Fruit fly (Drosophila melanogaster) whole organism, embryonic: Measurements from ENCODE around the gene Mtpalpha.

Experiments
- CG10979 ChIP-seq: fragments of 200-800 bp; sonication (Bioruptor generic); optimal IDR thresholded peaks from 2 replicates; lab custom pipeline; 2018; ENCODE audit warnings: missing biosample characterization, mild to moderate bottlenecking, missing genetic modification characterization, moderate library complexity
- CG11247 ChIP-seq: fragments of 200-800 bp; sonication (Bioruptor generic); IDR thresholded peaks from 2 replicates; pipeline ENCODE4 v1.3.6; 2022; ENCODE audit warnings: missing biosample characterization, missing genetic modification characterization
- CG12071 ChIP-seq: fragments of 200-800 bp; sonication (Bioruptor generic); optimal IDR thresholded peaks from 3 replicates; lab custom pipeline; 2018; ENCODE audit warnings: missing biosample characterization, mild to moderate bottlenecking, missing genetic modification characterization
- CG13123 ChIP-seq: fragments of 200-800 bp; sonication (Bioruptor generic); optimal IDR thresholded peaks from 2 replicates; lab custom pipeline; 2016; ENCODE audit warnings: missing biosample characterization, missing genetic modification characterization
- CG14014 ChIP-seq: fragments of 200-800 bp; sonication (Bioruptor generic); IDR thresholded peaks from 2 replicates; pipeline ENCODE4 v1.3.6; 2022; ENCODE audit warnings: missing biosample characterization, missing genetic modification characterization
- CG15011 ChIP-seq: fragments of 200-800 bp; sonication (Bioruptor generic); optimal IDR thresholded peaks from 3 replicates; lab custom pipeline; 2018; ENCODE audit warnings: missing biosample characterization, mild to moderate bottlenecking, missing genetic modification characterization
- CG15269 ChIP-seq: fragments of 200-800 bp; sonication (Bioruptor generic); optimal IDR thresholded peaks from 2 replicates; lab custom pipeline; 2018; ENCODE audit warnings: missing biosample characterization, mild to moderate bottlenecking, missing genetic modification characterization, moderate library complexity
- CG15479 ChIP-seq: fragments of 200-800 bp; sonication (Bioruptor generic); optimal IDR thresholded peaks from 3 replicates; lab custom pipeline; 2019; ENCODE audit warnings: missing biosample characterization, mild to moderate bottlenecking, missing genetic modification characterization, moderate library complexity
- CG15696 ChIP-seq: fragments of 200-800 bp; sonication (Bioruptor generic); optimal IDR thresholded peaks from 2 replicates; lab custom pipeline; 2019; ENCODE audit warnings: missing biosample characterization, mild to moderate bottlenecking, missing genetic modification characterization, moderate library complexity
- CG17361 ChIP-seq: fragments of 200-800 bp; sonication (Bioruptor generic); IDR thresholded peaks from 3 replicates; pipeline ENCODE4 v1.3.6; 2022; ENCODE audit warnings: missing biosample characterization, missing genetic modification characterization
- CG1792 ChIP-seq: fragments of 200-800 bp; sonication (Bioruptor generic); optimal IDR thresholded peaks from 2 replicates; lab custom pipeline; 2016; ENCODE audit warnings: missing biosample characterization, missing genetic modification characterization
- CG2116 ChIP-seq: fragments of 200-800 bp; sonication (Bioruptor generic); optimal IDR thresholded peaks from 3 replicates; lab custom pipeline; 2018; ENCODE audit warnings: missing biosample characterization, mild to moderate bottlenecking, missing genetic modification characterization
- CG2889 ChIP-seq: fragments of 200-800 bp; sonication (Bioruptor generic); IDR thresholded peaks from 3 replicates; pipeline ENCODE4 v1.3.6; 2022; ENCODE audit warnings: missing biosample characterization, missing genetic modification characterization
- CG3065 ChIP-seq: fragments of 200-800 bp; sonication (Bioruptor generic); optimal IDR thresholded peaks from 2 replicates; lab custom pipeline; 2016; ENCODE audit warnings: missing biosample characterization, missing genetic modification characterization
- CG31441 ChIP-seq: fragments of 200-800 bp; sonication (Bioruptor generic); IDR thresholded peaks from 2 replicates; pipeline ENCODE4 v1.3.6; 2022; ENCODE audit warnings: missing biosample characterization, missing genetic modification characterization
- CG32532 ChIP-seq: fragments of 200-800 bp; sonication (Bioruptor generic); IDR thresholded peaks from 2 replicates; pipeline ENCODE4 v1.3.6; 2022; ENCODE audit warnings: missing biosample characterization, missing genetic modification characterization
- CG32772 ChIP-seq: fragments of 200-800 bp; sonication (Bioruptor generic); IDR thresholded peaks from 2 replicates; pipeline ENCODE4 v1.3.6; 2022; ENCODE audit warnings: missing biosample characterization, missing genetic modification characterization
- CG3281 ChIP-seq: fragments of 200-800 bp; sonication (Bioruptor generic); optimal IDR thresholded peaks from 3 replicates; lab custom pipeline; 2017; ENCODE audit warnings: missing biosample characterization, mild to moderate bottlenecking, missing genetic modification characterization
- CG7271 ChIP-seq: fragments of 200-800 bp; sonication (Bioruptor generic); optimal IDR thresholded peaks from 2 replicates; lab custom pipeline; 2018; ENCODE audit warnings: missing biosample characterization, mild to moderate bottlenecking, missing genetic modification characterization, moderate library complexity
- CG7372 ChIP-seq: fragments of 200-800 bp; sonication (Bioruptor generic); IDR thresholded peaks from 2 replicates; pipeline ENCODE4 v1.3.6; 2022; ENCODE audit warnings: missing biosample characterization, missing genetic modification characterization
- CG7556 ChIP-seq: fragments of 200-800 bp; sonication (Bioruptor generic); optimal IDR thresholded peaks from 2 replicates; lab custom pipeline; 2017; ENCODE audit warnings: missing biosample characterization, mild to moderate bottlenecking, missing genetic modification characterization
- CG8944 ChIP-seq: fragments of 200-800 bp; sonication (Bioruptor generic); optimal IDR thresholded peaks from 3 replicates; lab custom pipeline; 2016; ENCODE audit warnings: missing biosample characterization, missing genetic modification characterization
- CG9817 ChIP-seq: fragments of 200-800 bp; sonication (Bioruptor generic); optimal IDR thresholded peaks from 2 replicates; lab custom pipeline; 2018; ENCODE audit warnings: missing biosample characterization, mild to moderate bottlenecking, missing genetic modification characterization, moderate library complexity
- CHES-1-like ChIP-seq: fragments of 200-800 bp; sonication (Bioruptor generic); optimal IDR thresholded peaks from 2 replicates; lab custom pipeline; 2016; ENCODE audit warnings: missing biosample characterization, missing genetic modification characterization
- D19B ChIP-seq: fragments of 200-800 bp; sonication (Bioruptor generic); optimal IDR thresholded peaks from 2 replicates; lab custom pipeline; 2017; ENCODE audit warnings: missing biosample characterization, mild to moderate bottlenecking, missing genetic modification characterization
- E2f2 ChIP-seq: fragments of 200-800 bp; sonication (Bioruptor generic); IDR thresholded peaks from 2 replicates; pipeline ENCODE4 v1.3.6; 2022; ENCODE audit warnings: missing biosample characterization, missing genetic modification characterization
- Fer1 ChIP-seq: fragments of 200-800 bp; sonication (Bioruptor generic); optimal IDR thresholded peaks from 2 replicates; lab custom pipeline; 2017; ENCODE audit warnings: missing biosample characterization, mild to moderate bottlenecking, missing genetic modification characterization
- Fer3 ChIP-seq: fragments of 200-800 bp; sonication (Bioruptor generic); optimal IDR thresholded peaks from 2 replicates; lab custom pipeline; 2018; ENCODE audit warnings: missing biosample characterization, mild to moderate bottlenecking, missing genetic modification characterization, moderate library complexity
- HmgD ChIP-seq: fragments of 200-800 bp; sonication (Bioruptor generic); optimal IDR thresholded peaks from 3 replicates; lab custom pipeline; 2016; ENCODE audit warnings: missing biosample characterization, missing genetic modification characterization
- Meics ChIP-seq: fragments of 200-800 bp; sonication (Bioruptor generic); optimal IDR thresholded peaks from 2 replicates; lab custom pipeline; 2017; ENCODE audit warnings: missing biosample characterization, mild to moderate bottlenecking, missing genetic modification characterization
- Nf-YC ChIP-seq: fragments of 200-800 bp; optimal IDR thresholded peaks from 3 replicates; lab custom pipeline; 2019; ENCODE audit warnings: missing biosample characterization, mild to moderate bottlenecking, missing genetic modification characterization, moderate library complexity
- Sry-δ ChIP-seq: fragments of 200-800 bp; sonication (Bioruptor generic); optimal IDR thresholded peaks from 2 replicates; lab custom pipeline; 2016; ENCODE audit warnings: missing biosample characterization, missing genetic modification characterization
- Usf ChIP-seq: fragments of 200-800 bp; sonication (Bioruptor generic); optimal IDR thresholded peaks from 2 replicates; lab custom pipeline; 2017; ENCODE audit warnings: missing genotype, missing biosample characterization, missing genetic modification characterization
- ab ChIP-seq: fragments of 200-800 bp; sonication (Bioruptor generic); optimal IDR thresholded peaks from 2 replicates; lab custom pipeline; 2016; ENCODE audit warnings: missing biosample characterization, missing genetic modification characterization
- chm ChIP-seq: fragments of 200-800 bp; sonication (Bioruptor generic); IDR thresholded peaks from 2 replicates; pipeline ENCODE4 v1.3.6; 2022; ENCODE audit warnings: missing biosample characterization, missing genetic modification characterization
- dmrt99B ChIP-seq: fragments of 200-800 bp; sonication (Bioruptor generic); optimal IDR thresholded peaks from 2 replicates; lab custom pipeline; 2018; ENCODE audit warnings: missing biosample characterization, mild to moderate bottlenecking, missing genetic modification characterization, moderate library complexity
- insv ChIP-seq, 2 experiments: fragments of 200-800 bp; sonication (Bioruptor generic); optimal IDR thresholded peaks; 3 replicates each; lab custom pipeline; 2016 to 2018; ENCODE audit warnings: missing biosample characterization in 2 of 2, missing genetic modification characterization in 2 of 2
- kah ChIP-seq: fragments of 200-800 bp; sonication (Bioruptor generic); optimal IDR thresholded peaks from 2 replicates; lab custom pipeline; 2018; ENCODE audit warnings: missing biosample characterization, mild to moderate bottlenecking, missing genetic modification characterization
- lab ChIP-seq: fragments of 200-800 bp; sonication (Bioruptor generic); optimal IDR thresholded peaks from 3 replicates; lab custom pipeline; 2017; ENCODE audit warnings: missing biosample characterization, missing genetic modification characterization, mild to moderate bottlenecking, moderate library complexity, missing genetic modification reagents
- maf-S ChIP-seq: fragments of 200-800 bp; sonication (Bioruptor generic); optimal IDR thresholded peaks from 2 replicates; lab custom pipeline; 2016; ENCODE audit warnings: missing biosample characterization, missing genetic modification characterization
- nerfin-1 ChIP-seq: fragments of 200-800 bp; sonication (Bioruptor generic); optimal IDR thresholded peaks from 3 replicates; lab custom pipeline; 2019; ENCODE audit warnings: missing biosample characterization, mild to moderate bottlenecking, missing genetic modification characterization, moderate library complexity
- nmo ChIP-seq: fragments of 200-800 bp; sonication (Bioruptor generic); optimal IDR thresholded peaks from 2 replicates; lab custom pipeline; 2018; ENCODE audit warnings: missing biosample characterization, mild to moderate bottlenecking, missing genetic modification characterization, moderate library complexity
- onecut ChIP-seq: fragments of 200-800 bp; sonication (Bioruptor generic); IDR thresholded peaks from 2 replicates; pipeline ENCODE4 v1.3.6; 2022; ENCODE audit warnings: missing biosample characterization, missing genetic modification characterization
- pzg ChIP-seq: fragments of 200-800 bp; sonication (Bioruptor generic); optimal IDR thresholded peaks from 3 replicates; lab custom pipeline; 2018; ENCODE audit warnings: missing biosample characterization, mild to moderate bottlenecking, missing genetic modification characterization, moderate library complexity
- salm ChIP-seq: fragments of 200-800 bp; sonication (Bioruptor generic); optimal IDR thresholded peaks from 2 replicates; lab custom pipeline; 2018; ENCODE audit warnings: missing biosample characterization, mild to moderate bottlenecking, missing genetic modification characterization
- sim ChIP-seq: fragments of 200-800 bp; sonication (Bioruptor generic); IDR thresholded peaks from 2 replicates; pipeline ENCODE4 v1.3.6; 2022; ENCODE audit warnings: missing biosample characterization, missing genetic modification characterization
- unpg ChIP-seq: fragments of 200-800 bp; sonication (Bioruptor generic); optimal IDR thresholded peaks from 3 replicates; lab custom pipeline; 2018; ENCODE audit warnings: missing biosample characterization, mild to moderate bottlenecking, missing genetic modification characterization, moderate library complexity
- vvl ChIP-seq: fragments of 200-800 bp; sonication (Bioruptor generic); IDR thresholded peaks from 2 replicates; pipeline ENCODE4 v1.3.6; 2022; ENCODE audit warnings: missing biosample characterization, missing genetic modification characterization
- wdn ChIP-seq: fragments of 200-800 bp; sonication (Bioruptor generic); IDR thresholded peaks from 2 replicates; pipeline ENCODE4 v1.3.6; 2022; ENCODE audit warnings: missing biosample characterization, missing genetic modification characterization
- zen ChIP-seq: fragments of 200-800 bp; sonication (Bioruptor generic); optimal IDR thresholded peaks from 3 replicates; lab custom pipeline; 2018; ENCODE audit warnings: missing biosample characterization, mild to moderate bottlenecking, missing genetic modification characterization, moderate library complexity

Mtpalpha gene

dm6 chr2L:9613006-9613690 is 36.6 kb upstream of the Mtpalpha start, which contains the start of gene Trx2 (continued):
- TF ChIP-seq Meics (GFP tag; lab: Kevin White, UChicago) (peak; percentile 30), CG17361 (no peak), vvl (GFP tag; lab: Robert Waterston, UW) (peak; percentile 65; the same call in 1 of the 2 replicates), CG2116 (GFP tag; lab: Kevin White, UChicago) (peak; percentile 97), CG15011 (GFP tag; lab: Kevin White, UChicago) (no peak), Nf-YC (tag; lab: Kevin White, UChicago) (peak; percentile 7), CG3065 (GFP tag; lab: Kevin White, UChicago) (no peak), CHES-1-like (GFP tag; lab: Kevin White, UChicago) (peak; percentile 43), Sry-δ (GFP tag; lab: Kevin White, UChicago) (no peak), CG11247 (no peak), CG3281 (GFP tag; lab: Kevin White, UChicago) (peak; percentile 8), E2f2 (peak; percentile 75; the same call in 1 of the 2 replicates), CG9817 (tag; lab: Kevin White, UChicago) (no peak), CG12071 (GFP tag; lab: Kevin White, UChicago) (no peak), nerfin-1 (no peak), CG2889 (GFP tag; lab: Robert Waterston, UW) (no peak), CG15696 (tag; lab: Kevin White, UChicago) (no peak), kah (GFP tag; lab: Kevin White, UChicago) (no peak), Usf (GFP tag; lab: Kevin White, UChicago) (no peak), pzg (GFP tag; lab: Kevin White, UChicago) (peak; percentile 7), Fer1 (GFP tag; lab: Kevin White, UChicago) (peak; percentile 46), CG32772 (GFP tag; lab: Robert Waterston, UW) (no peak), HmgD (GFP tag; lab: Kevin White, UChicago) (no peak), CG32532 (peak; percentile 33; the same call in 1 of the 2 replicates), CG15479 (no peak), dmrt99B (tag; lab: Kevin White, UChicago) (no peak), CG7556 (GFP tag; lab: Kevin White, UChicago) (no peak), CG15269 (peak; percentile 40), D19B (GFP tag; lab: Kevin White, UChicago) (no peak), maf-S (GFP tag; lab: Kevin White, UChicago) (no peak), CG14014 (peak; percentile 47; the same call in 1 of the 2 replicates), CG7372 (GFP tag; lab: Robert Waterston, UW) (peak; percentile 23; the same call in 1 of the 2 replicates), CG1792 (GFP tag; lab: Kevin White, UChicago) (no peak), nmo (GFP tag; lab: Kevin White, UChicago) (no peak), CG13123 (GFP tag; lab: Kevin White, UChicago) (no peak), unpg (GFP tag; lab: Kevin White, UChicago) (peak; percentile 16), onecut (GFP tag; lab: Robert Waterston, UW) (peak; percentile 68), salm (no peak), CG10979 (no peak), CG8944 (GFP tag; lab: Kevin White, UChicago) (no peak), Fer3 (tag; lab: Kevin White, UChicago) (no peak), wdn (GFP tag; lab: Robert Waterston, UW) (no peak), zen (no peak), lab (peak; percentile 54), CG31441 (GFP tag; lab: Robert Waterston, UW) (no peak), insv (GFP tag; optimal IDR thresholded peaks at IDR 0.05; lab: Kevin White, UChicago) (peak in 1 of 2 experiments; percentile 67), CG7271 (no peak), ab (GFP tag; lab: Kevin White, UChicago) (no peak), chm (GFP tag; lab: Robert Waterston, UW) (peak; percentile 71), sim (GFP tag; lab: Robert Waterston, UW) (peak; percentile 21; the same call in 1 of the 2 replicates)
